Worm (Caenorhabditis elegans) whole organism, L1 larva: ENCODE measurements around the gene F35G2.5.

ENCODE experiments used
- C04F5.9 ChIP-seq: sonication (generic microtip); optimal IDR thresholded peaks from 2 replicates; lab custom pipeline; 2016; ENCODE audit warnings: missing genetic modification characterization, missing compliant biosample characterization
- C16A3.4 ChIP-seq: fragments of 150-350 bp; optimal IDR thresholded peaks from 2 replicates; lab custom pipeline; 2014; ENCODE audit warnings: missing biosample characterization, missing genetic modification characterization
- F16B12.6 ChIP-seq: fragments of 150-350 bp; optimal IDR thresholded peaks from 2 replicates; lab custom pipeline; 2014; ENCODE audit warnings: missing biosample characterization, missing genetic modification characterization
- Y116A8C.19 ChIP-seq: sonication (generic microtip); optimal IDR thresholded peaks from 2 replicates; lab custom pipeline; 2016; ENCODE audit warnings: missing compliant biosample characterization, missing genetic modification characterization, borderline replicate concordance
- aha-1 ChIP-seq: fragments of 150-350 bp; optimal IDR thresholded peaks from 2 replicates; lab custom pipeline; 2014; ENCODE audit warnings: missing biosample characterization, missing genetic modification characterization
- alr-1 ChIP-seq: fragments of 200-800 bp; sonication (Bioruptor generic); optimal IDR thresholded peaks from 2 replicates; lab custom pipeline; 2018; ENCODE audit warnings: borderline replicate concordance, mild to moderate bottlenecking, missing genetic modification characterization, missing compliant biosample characterization
- aly-2 ChIP-seq: fragments of 150-350 bp; optimal IDR thresholded peaks from 2 replicates; lab custom pipeline; 2014; ENCODE audit warnings: missing biosample characterization, missing genetic modification characterization
- ama-1 ChIP-seq: fragments of 150-350 bp; optimal IDR thresholded peaks from 2 replicates; lab custom pipeline; 2014
- ceh-8 ChIP-seq: fragments of 200-800 bp; sonication (Bioruptor generic); optimal IDR thresholded peaks from 2 replicates; lab custom pipeline; 2018; ENCODE audit warnings: mild to moderate bottlenecking, missing genetic modification characterization, moderate library complexity, missing compliant biosample characterization
- ceh-82 ChIP-seq, 3 experiments: fragments of 150-350 bp in 1 of 3; sonication (generic microtip) in 2 of 3; optimal IDR thresholded peaks; 2 replicates each; lab custom pipeline; 2014 to 2017; ENCODE audit warnings: missing biosample characterization in 3 of 3, missing genetic modification characterization in 3 of 3
- dpl-1 ChIP-seq, 3 experiments: fragments of 150-350 bp in 2 of 3; sonication (generic microtip) in 1 of 3; optimal IDR thresholded peaks; 2 replicates each; lab custom pipeline; 2014 to 2017; ENCODE audit warnings: missing biosample characterization in 3 of 3, missing genetic modification characterization in 3 of 3, missing genetic modification reagents in 3 of 3
- dsc-1 ChIP-seq: sonication (generic microtip); optimal IDR thresholded peaks from 2 replicates; lab custom pipeline; 2016; ENCODE audit warnings: mild to moderate bottlenecking, missing genetic modification characterization, missing compliant biosample characterization
- efl-1 ChIP-seq, 4 experiments: fragments of 150-350 bp; optimal IDR thresholded peaks in 3 of 4; peaks in 1 of 4; 1 replicate in 1 of 4; 2 replicates in 3 of 4; lab custom pipeline; 2014; ENCODE audit warnings: missing biosample characterization in 2 of 4, missing genetic modification characterization in 2 of 4, missing genetic modification reagents in 2 of 4
- efl-3 ChIP-seq: fragments of 200-800 bp; sonication (Bioruptor generic); optimal IDR thresholded peaks from 2 replicates; lab custom pipeline; 2018; ENCODE audit warnings: mild to moderate bottlenecking, missing genetic modification characterization, missing compliant biosample characterization
- egl-13 ChIP-seq: sonication (generic microtip); optimal IDR thresholded peaks from 2 replicates; lab custom pipeline; 2016; ENCODE audit warnings: missing genotype, missing genetic modification reagents, missing genetic modification characterization, missing compliant biosample characterization
- elt-2 ChIP-seq: sonication (generic microtip); optimal IDR thresholded peaks from 2 replicates; lab custom pipeline; 2016; ENCODE audit warnings: missing genetic modification characterization, mild to moderate bottlenecking, inconsistent platforms, missing compliant biosample characterization, missing genetic modification reagents
- elt-3 ChIP-seq, 6 experiments: fragments of 150-350 bp in 1 of 6; sonication (generic microtip); optimal IDR thresholded peaks; 2 replicates each; lab custom pipeline; 2017 to 2018; ENCODE audit warnings: missing biosample characterization in 6 of 6, missing genetic modification characterization in 6 of 6, inconsistent platforms in 1 of 6
- ets-5 ChIP-seq: fragments of 200-800 bp; sonication (Bioruptor generic); IDR thresholded peaks from 2 replicates; pipeline ENCODE4 v1.3.6; 2022; ENCODE audit warnings: missing genetic modification characterization, missing compliant biosample characterization
- fkh-8 ChIP-seq: sonication (generic microtip); optimal IDR thresholded peaks from 2 replicates; lab custom pipeline; 2016; ENCODE audit warnings: mild to moderate bottlenecking, missing genetic modification characterization, missing compliant biosample characterization
- irx-1 ChIP-seq: sonication (generic microtip); optimal IDR thresholded peaks from 2 replicates; lab custom pipeline; 2016; ENCODE audit warnings: missing genetic modification characterization, missing compliant biosample characterization
- isw-1 ChIP-seq: fragments of 200-800 bp; sonication (Bioruptor generic); IDR thresholded peaks from 2 replicates; pipeline ENCODE4 v1.3.6; 2022; ENCODE audit warnings: missing genetic modification characterization, missing compliant biosample characterization
- jun-1 ChIP-seq: fragments of 150-350 bp; optimal IDR thresholded peaks from 2 replicates; lab custom pipeline; 2014; ENCODE audit warnings: missing biosample characterization, missing genetic modification reagents, missing genetic modification characterization
- lin-13 ChIP-seq: fragments of 150-350 bp; optimal IDR thresholded peaks from 2 replicates; lab custom pipeline; 2014; ENCODE audit warnings: missing biosample characterization, missing genetic modification reagents, missing genetic modification characterization
- lin-14 ChIP-seq: fragments of 200-800 bp; sonication (Bioruptor generic); optimal IDR thresholded peaks from 2 replicates; lab custom pipeline; 2018; ENCODE audit warnings: mild to moderate bottlenecking, missing genetic modification characterization, moderate library complexity, missing compliant biosample characterization
- lin-15B ChIP-seq: fragments of 150-350 bp; sonication (generic microtip); optimal IDR thresholded peaks from 3 replicates; lab custom pipeline; 2014; ENCODE audit warnings: missing biosample characterization, missing genetic modification characterization
- lin-39 ChIP-seq: fragments of 150-350 bp; optimal IDR thresholded peaks from 2 replicates; lab custom pipeline; 2014; ENCODE audit warnings: missing biosample characterization, missing genetic modification reagents, missing genetic modification characterization
- lsy-2 ChIP-seq, 2 experiments: fragments of 150-350 bp; optimal IDR thresholded peaks; 2 replicates each; lab custom pipeline; 2014; ENCODE audit warnings: missing biosample characterization in 2 of 2, missing genetic modification characterization in 2 of 2
- mab-9 ChIP-seq: fragments of 200-800 bp; sonication (Bioruptor generic); IDR thresholded peaks from 2 replicates; pipeline ENCODE4 v1.3.6; 2022; ENCODE audit warnings: missing genetic modification reagents, missing genetic modification characterization, missing compliant biosample characterization
- mep-1 ChIP-seq: fragments of 150-350 bp; optimal IDR thresholded peaks from 2 replicates; lab custom pipeline; 2014; ENCODE audit warnings: missing biosample characterization, missing genetic modification characterization
- nhr-11 ChIP-seq: fragments of 150-350 bp; optimal IDR thresholded peaks from 2 replicates; lab custom pipeline; 2014; ENCODE audit warnings: missing biosample characterization, missing genetic modification characterization
- nhr-12 ChIP-seq: sonication (generic microtip); optimal IDR thresholded peaks from 2 replicates; lab custom pipeline; 2017; ENCODE audit warnings: missing biosample characterization, missing genetic modification characterization
- nhr-19 ChIP-seq: fragments of 200-800 bp; sonication (Bioruptor generic); conservative IDR thresholded peaks from 2 replicates; pipeline ENCODE4 v1.3.6; 2022; ENCODE audit warnings: missing genetic modification characterization, missing compliant biosample characterization
- nhr-20 ChIP-seq: sonication (generic microtip); optimal IDR thresholded peaks from 2 replicates; lab custom pipeline; 2016; ENCODE audit warnings: mild to moderate bottlenecking, missing genetic modification characterization, missing compliant biosample characterization
- nhr-47 ChIP-seq: sonication (generic microtip); optimal IDR thresholded peaks from 2 replicates; lab custom pipeline; 2016; ENCODE audit warnings: mild to moderate bottlenecking, missing genetic modification characterization, moderate library complexity, missing compliant biosample characterization
- nhr-71 ChIP-seq: sonication (generic microtip); optimal IDR thresholded peaks from 2 replicates; lab custom pipeline; 2016; ENCODE audit warnings: mild to moderate bottlenecking, missing genetic modification characterization, moderate library complexity, missing compliant biosample characterization
- nhr-85 ChIP-seq: sonication (generic microtip); peaks from one replicate; lab custom pipeline; 2016; ENCODE audit warnings: missing genetic modification characterization, inconsistent platforms, missing compliant biosample characterization
- nhr-90 ChIP-seq: sonication (generic microtip); optimal IDR thresholded peaks from 2 replicates; lab custom pipeline; 2016; ENCODE audit warnings: mild to moderate bottlenecking, missing genetic modification characterization, missing compliant biosample characterization; ENCODE audit not compliant: poor library complexity
- pag-3 ChIP-seq: sonication (generic microtip); optimal IDR thresholded peaks from 2 replicates; lab custom pipeline; 2017; ENCODE audit warnings: missing genetic modification characterization, mild to moderate bottlenecking, missing compliant biosample characterization, antibody characterized with exemption, borderline replicate concordance; ENCODE audit not compliant: insufficient read depth
- rnt-1 ChIP-seq: sonication (generic microtip); optimal IDR thresholded peaks from 2 replicates; lab custom pipeline; 2016; ENCODE audit warnings: mild to moderate bottlenecking, missing genetic modification characterization, moderate library complexity, missing compliant biosample characterization
- skn-1 ChIP-seq: fragments of 150-350 bp; optimal IDR thresholded peaks from 2 replicates; lab custom pipeline; 2014; ENCODE audit warnings: missing biosample characterization, missing genetic modification characterization
- snpc-4 ChIP-seq: fragments of 150-350 bp; optimal IDR thresholded peaks from 2 replicates; lab custom pipeline; 2014; ENCODE audit warnings: missing biosample characterization, missing genetic modification characterization
- snu-23 ChIP-seq: sonication (generic microtip); optimal IDR thresholded peaks from 2 replicates; lab custom pipeline; 2016; ENCODE audit warnings: missing genetic modification characterization, missing compliant biosample characterization
- swsn-7 ChIP-seq: sonication (generic microtip); optimal IDR thresholded peaks from 2 replicates; lab custom pipeline; 2016; ENCODE audit warnings: missing genetic modification characterization, missing compliant biosample characterization
- tbx-2 ChIP-seq: sonication (generic microtip); optimal IDR thresholded peaks from 2 replicates; lab custom pipeline; 2016; ENCODE audit warnings: missing genetic modification characterization, missing compliant biosample characterization
- unc-30 ChIP-seq: sonication (generic microtip); optimal IDR thresholded peaks from 2 replicates; lab custom pipeline; 2017; ENCODE audit warnings: missing biosample characterization, missing genetic modification characterization
- unc-62 ChIP-seq: fragments of 150-350 bp; optimal IDR thresholded peaks from 2 replicates; lab custom pipeline; 2014; ENCODE audit warnings: missing biosample characterization, missing genetic modification reagents, missing genetic modification characterization
- unc-86 ChIP-seq: sonication (generic microtip); optimal IDR thresholded peaks from 2 replicates; lab custom pipeline; 2016; ENCODE audit warnings: missing genetic modification characterization, missing compliant biosample characterization
- xbp-1 ChIP-seq: sonication (generic microtip); optimal IDR thresholded peaks from 2 replicates; lab custom pipeline; 2016; ENCODE audit warnings: missing genetic modification characterization, missing compliant biosample characterization

F35G2.5 gene

ce11 chrIV:12207873-12208272 is 11.5 kb upstream of the F35G2.5 start:
- TF ChIP-seq C16A3.4 (tag; lab: Kevin White, UChicago) (no peak), swsn-7 (tag; lab: Kevin White, UChicago) (no peak), nhr-85 (tag; lab: Kevin White, UChicago) (peak; percentile 60), pag-3 (no peak), isw-1 (GFP tag; lab: Robert Waterston, UW) (no peak), mep-1 (no peak), nhr-12 (tag; lab: Kevin White, UChicago) (no peak)

ce11 chrIV:12208984-12209676 is 10.3 kb upstream of the F35G2.5 start, which contains the start of the genes marb-1 and F35G2.3:
Gene marb-1, minus strand, starts transcription at chrIV:12209010.
Gene F35G2.3, plus strand, starts transcription at chrIV:12209626.
- no peak for TF ChIP-seq elt-2 (tag; lab: Kevin White, UChicago)
- no peak for TF ChIP-seq ama-1 (lab: Kevin White, UChicago)
- peak; percentile 69 for TF ChIP-seq nhr-20 (tag; lab: Kevin White, UChicago)
- TF ChIP-seq unc-86 (tag; lab: Kevin White, UChicago) = peak; percentile 5
- TF ChIP-seq C04F5.9 = peak; percentile 33
- TF ChIP-seq elt-3 (tag; optimal IDR thresholded peaks at IDR 0.05; lab: Kevin White, UChicago) = peak in 1 of 6 experiments; percentile 21
- TF ChIP-seq nhr-85 (tag; lab: Kevin White, UChicago) = peak; percentile 81
- TF ChIP-seq nhr-19 (GFP tag; lab: Robert Waterston, UW) = peak; percentile 61
- peak; percentile 61 for TF ChIP-seq aly-2 (tag; lab: Kevin White, UChicago)
- TF ChIP-seq efl-3 (GFP tag; lab: Kevin White, UChicago) = no peak
- TF ChIP-seq snu-23 (GFP tag; lab: Kevin White, UChicago) = peak; percentile 77
- peak; percentile 3 for TF ChIP-seq nhr-11 (tag; lab: Kevin White, UChicago)
- peak; percentile 64 for TF ChIP-seq lin-14 (GFP tag; lab: Kevin White, UChicago)
- peak; percentile 14 for TF ChIP-seq mep-1
- peak; percentile 83 to 84 for TF ChIP-seq lsy-2 (tag; optimal IDR thresholded peaks at IDR 0.05; lab: Kevin White, UChicago)
- no peak for TF ChIP-seq unc-62 (GFP tag; lab: Kevin White, UChicago)
- peak; percentile 14 for TF ChIP-seq F16B12.6
- peak; percentile 76 for TF ChIP-seq nhr-71
- TF ChIP-seq lin-13 (GFP tag; lab: Kevin White, UChicago) = peak; percentile 24
- peak; percentile 69 for TF ChIP-seq lin-15B
- peak; percentile 12 for TF ChIP-seq snpc-4 (tag; lab: Kevin White, UChicago)
- TF ChIP-seq xbp-1 (tag; lab: Kevin White, UChicago) = peak; percentile 68
- peak; percentile 89 to 93 (median 92) for TF ChIP-seq dpl-1 (GFP tag; optimal IDR thresholded peaks at IDR 0.05; lab: Kevin White, UChicago)
- TF ChIP-seq ceh-82 (tag; optimal IDR thresholded peaks at IDR 0.05; lab: Kevin White, UChicago) = peak; percentile 18 to 43 (median 21)
- no peak for TF ChIP-seq alr-1 (tag; lab: Kevin White, UChicago)
- no peak for TF ChIP-seq ets-5 (GFP tag; lab: Robert Waterston, UW)
- TF ChIP-seq isw-1 (GFP tag; lab: Robert Waterston, UW) = peak; percentile 60
- TF ChIP-seq Y116A8C.19 (tag; lab: Kevin White, UChicago) = no peak
- no peak for TF ChIP-seq mab-9 (GFP tag; lab: Robert Waterston, UW)
- TF ChIP-seq egl-13 (tag; lab: Kevin White, UChicago) = peak; percentile 35
- TF ChIP-seq swsn-7 (tag; lab: Kevin White, UChicago) = peak; percentile 65
- TF ChIP-seq tbx-2 (tag; lab: Kevin White, UChicago) = peak; percentile 74
- peak; percentile 55 for TF ChIP-seq irx-1 (tag; lab: Kevin White, UChicago)
- no peak for TF ChIP-seq aha-1 (tag; lab: Kevin White, UChicago)
- TF ChIP-seq ceh-8 (GFP tag; lab: Kevin White, UChicago) = no peak
- peak; percentile 76 for TF ChIP-seq nhr-47 (tag; lab: Kevin White, UChicago)
- TF ChIP-seq jun-1 (tag; lab: Kevin White, UChicago) = peak; percentile 16
- TF ChIP-seq dsc-1 (tag; lab: Kevin White, UChicago) = peak; percentile 63
- TF ChIP-seq rnt-1 (tag; lab: Kevin White, UChicago) = peak; percentile 62
- TF ChIP-seq C16A3.4 (tag; lab: Kevin White, UChicago) = peak; percentile 53
- peak; percentile 68 for TF ChIP-seq lin-39 (tag; lab: Kevin White, UChicago)
- TF ChIP-seq fkh-8 (tag; lab: Kevin White, UChicago) = no peak
- peak; percentile 62 for TF ChIP-seq skn-1 (tag; lab: Kevin White, UChicago)
- TF ChIP-seq nhr-90 = peak; percentile 67
- no peak for TF ChIP-seq unc-30 (tag; lab: Kevin White, UChicago)
- peak; percentile 63 to 93 for TF ChIP-seq efl-1 (optimal IDR thresholded peaks at IDR 0.05; lab: Kevin White, UChicago)
- peak; percentile 94 to 99 for TF ChIP-seq efl-1 (GFP tag; optimal IDR thresholded peaks at IDR 0.05 in 1 of 2; lab: Kevin White, UChicago)
